Worm (Caenorhabditis elegans) whole organism, mixed stage, embryonic: ENCODE data around the gene C09F12.2.

Experiments
- M03D4.4 ChIP-seq: sonication (generic microtip); optimal IDR thresholded peaks from 2 replicates; lab custom pipeline; 2017; ENCODE audit warnings: mild to moderate bottlenecking, missing genetic modification characterization, missing compliant biosample characterization
- blmp-1 ChIP-seq: fragments of 150-350 bp; optimal IDR thresholded peaks from 2 replicates; lab custom pipeline; 2014; ENCODE audit warnings: missing biosample characterization, missing genetic modification characterization
- ceh-39 ChIP-seq: fragments of 150-350 bp; optimal IDR thresholded peaks from 2 replicates; lab custom pipeline; 2014; ENCODE audit warnings: missing biosample characterization, missing genetic modification characterization
- ceh-43 ChIP-seq: fragments of 200-800 bp; sonication (Bioruptor generic); optimal IDR thresholded peaks from 2 replicates; lab custom pipeline; 2018; ENCODE audit warnings: mild to moderate bottlenecking, missing genetic modification characterization, moderate library complexity, missing compliant biosample characterization
- ceh-83 ChIP-seq: fragments of 200-800 bp; sonication (Bioruptor generic); optimal IDR thresholded peaks from 2 replicates; lab custom pipeline; 2018; ENCODE audit warnings: mild to moderate bottlenecking, missing genetic modification characterization, missing compliant biosample characterization
- ces-1 ChIP-seq: fragments of 150-350 bp; optimal IDR thresholded peaks from 2 replicates; lab custom pipeline; 2014; ENCODE audit warnings: missing biosample characterization, missing genetic modification reagents, missing genetic modification characterization
- cnd-1 ChIP-seq: fragments of 200-800 bp; sonication (Bioruptor generic); optimal IDR thresholded peaks from 2 replicates; lab custom pipeline; 2018; ENCODE audit warnings: mild to moderate bottlenecking, missing genetic modification characterization, missing compliant biosample characterization
- drap-1 ChIP-seq: fragments of 200-800 bp; sonication (Bioruptor generic); optimal IDR thresholded peaks from 3 replicates; lab custom pipeline; 2018; ENCODE audit warnings: mild to moderate bottlenecking, missing genetic modification characterization, missing compliant biosample characterization
- elt-1 ChIP-seq: sonication (generic microtip); optimal IDR thresholded peaks from 2 replicates; lab custom pipeline; 2017; ENCODE audit warnings: missing genetic modification characterization, mild to moderate bottlenecking, missing compliant biosample characterization, antibody characterized with exemption, moderate library complexity, borderline replicate concordance; ENCODE audit not compliant: insufficient read depth
- elt-3 ChIP-seq: fragments of 150-350 bp; optimal IDR thresholded peaks from 2 replicates; lab custom pipeline; 2014; ENCODE audit warnings: missing biosample characterization, missing genetic modification characterization
- ham-2 ChIP-seq: fragments of 200-800 bp; sonication (Bioruptor generic); optimal IDR thresholded peaks from 2 replicates; lab custom pipeline; 2018; ENCODE audit warnings: mild to moderate bottlenecking, missing genetic modification characterization, missing compliant biosample characterization
- hlh-1 ChIP-seq: fragments of 150-350 bp; optimal IDR thresholded peaks from 2 replicates; lab custom pipeline; 2014; ENCODE audit warnings: missing biosample characterization, missing genetic modification reagents, missing genetic modification characterization
- lin-13 ChIP-seq: fragments of 150-350 bp; optimal IDR thresholded peaks from 2 replicates; lab custom pipeline; 2014; ENCODE audit warnings: missing biosample characterization, missing genetic modification characterization
- lin-32 ChIP-seq: fragments of 200-800 bp; sonication (Bioruptor generic); optimal IDR thresholded peaks from 2 replicates; lab custom pipeline; 2018; ENCODE audit warnings: mild to moderate bottlenecking, missing genetic modification characterization, missing compliant biosample characterization
- lsy-2 ChIP-seq: fragments of 150-350 bp; optimal IDR thresholded peaks from 2 replicates; lab custom pipeline; 2014; ENCODE audit warnings: missing biosample characterization, missing genetic modification characterization
- mab-5 ChIP-seq: fragments of 150-350 bp; optimal IDR thresholded peaks from 2 replicates; lab custom pipeline; 2014; ENCODE audit warnings: missing biosample characterization, missing genetic modification characterization
- mls-2 ChIP-seq: sonication (generic microtip); optimal IDR thresholded peaks from 2 replicates; lab custom pipeline; 2016; ENCODE audit warnings: mild to moderate bottlenecking, missing genetic modification characterization, moderate library complexity, missing compliant biosample characterization
- nhr-12 ChIP-seq: fragments of 150-350 bp; optimal IDR thresholded peaks from 2 replicates; lab custom pipeline; 2014; ENCODE audit warnings: missing biosample characterization, missing genetic modification characterization
- nhr-2 ChIP-seq: fragments of 150-350 bp; optimal IDR thresholded peaks from 2 replicates; lab custom pipeline; 2014; ENCODE audit warnings: missing biosample characterization, missing genetic modification characterization
- nhr-28 ChIP-seq: fragments of 150-350 bp; optimal IDR thresholded peaks from 2 replicates; lab custom pipeline; 2014; ENCODE audit warnings: missing biosample characterization, missing genetic modification characterization
- nhr-76 ChIP-seq: sonication (generic microtip); optimal IDR thresholded peaks from 2 replicates; lab custom pipeline; 2017; ENCODE audit warnings: missing biosample characterization, missing genetic modification characterization
- sem-2 ChIP-seq: fragments of 200-800 bp; sonication (Bioruptor generic); optimal IDR thresholded peaks from 2 replicates; lab custom pipeline; 2018; ENCODE audit warnings: mild to moderate bottlenecking, missing genetic modification characterization, missing compliant biosample characterization
- snpc-4 ChIP-seq: fragments of 150-350 bp; optimal IDR thresholded peaks from 2 replicates; lab custom pipeline; 2014; ENCODE audit warnings: missing biosample characterization, missing genetic modification characterization
- sptf-1 ChIP-seq: sonication (generic microtip); optimal IDR thresholded peaks from 2 replicates; lab custom pipeline; 2017; ENCODE audit warnings: mild to moderate bottlenecking, missing genetic modification characterization, moderate library complexity, missing compliant biosample characterization
- tbx-8 ChIP-seq: fragments of 200-800 bp; sonication (Bioruptor generic); optimal IDR thresholded peaks from 2 replicates; lab custom pipeline; 2018; ENCODE audit warnings: mild to moderate bottlenecking, missing genetic modification characterization, moderate library complexity, missing compliant biosample characterization
- unc-120 ChIP-seq: sonication (generic microtip); optimal IDR thresholded peaks from 2 replicates; lab custom pipeline; 2017; ENCODE audit warnings: missing genetic modification characterization, missing compliant biosample characterization; ENCODE audit not compliant: poor library complexity, severe bottlenecking
- unc-39 ChIP-seq: fragments of 150-350 bp; optimal IDR thresholded peaks from 2 replicates; lab custom pipeline; 2014; ENCODE audit warnings: missing biosample characterization, missing genetic modification characterization
- unc-62 ChIP-seq: fragments of 150-350 bp; optimal IDR thresholded peaks from 2 replicates; lab custom pipeline; 2014; ENCODE audit warnings: missing biosample characterization, missing genetic modification reagents, missing genetic modification characterization
- zip-8 ChIP-seq: fragments of 150-350 bp; optimal IDR thresholded peaks from 2 replicates; lab custom pipeline; 2014; ENCODE audit warnings: missing biosample characterization, missing genetic modification characterization
- ztf-11 ChIP-seq: fragments of 150-350 bp; optimal IDR thresholded peaks from 2 replicates; lab custom pipeline; 2014; ENCODE audit warnings: missing biosample characterization, missing genetic modification characterization

C09F12.2 gene

DNA sequence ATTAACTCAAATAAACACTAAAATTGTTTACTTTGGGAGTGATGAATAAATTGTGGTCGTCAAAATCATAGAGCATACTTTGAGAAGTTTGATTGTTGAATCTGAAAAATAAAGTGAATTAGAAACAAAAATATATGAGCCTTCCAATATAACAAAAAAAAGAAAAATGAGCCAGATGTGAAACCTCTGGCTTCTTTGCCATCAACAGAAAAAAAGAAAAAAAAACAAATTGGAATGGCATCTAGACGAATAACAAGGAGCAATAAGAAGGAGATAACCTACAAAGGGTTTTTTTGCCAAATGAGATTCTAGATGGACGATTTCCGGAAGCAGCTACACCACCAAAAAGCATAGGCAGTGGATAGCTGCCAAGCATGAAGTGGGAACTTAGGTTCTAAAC, 43.1 kb upstream of the C09F12.2 start, which contains the start of gene F58A3.4:
Gene F58A3.4 (minus strand): TSS at position 101 of the 400 bp plus-strand sequence.
- TF ChIP-seq elt-1 (tag; lab: Kevin White, UChicago), result no peak
- TF ChIP-seq elt-3, result no peak
- TF ChIP-seq zip-8, result no peak
- no peak for TF ChIP-seq M03D4.4 (tag; lab: Kevin White, UChicago)
- TF ChIP-seq mls-2 (tag; lab: Kevin White, UChicago), result no peak
- no peak for TF ChIP-seq lin-32
- TF ChIP-seq unc-120 (tag; lab: Kevin White, UChicago), result no peak
- TF ChIP-seq nhr-12 (tag; lab: Kevin White, UChicago), result no peak
- no peak for TF ChIP-seq ceh-39 (tag; lab: Kevin White, UChicago)
- TF ChIP-seq nhr-2 (tag; lab: Kevin White, UChicago), result no peak
- TF ChIP-seq lsy-2 (tag; lab: Kevin White, UChicago), result no peak

DNA sequence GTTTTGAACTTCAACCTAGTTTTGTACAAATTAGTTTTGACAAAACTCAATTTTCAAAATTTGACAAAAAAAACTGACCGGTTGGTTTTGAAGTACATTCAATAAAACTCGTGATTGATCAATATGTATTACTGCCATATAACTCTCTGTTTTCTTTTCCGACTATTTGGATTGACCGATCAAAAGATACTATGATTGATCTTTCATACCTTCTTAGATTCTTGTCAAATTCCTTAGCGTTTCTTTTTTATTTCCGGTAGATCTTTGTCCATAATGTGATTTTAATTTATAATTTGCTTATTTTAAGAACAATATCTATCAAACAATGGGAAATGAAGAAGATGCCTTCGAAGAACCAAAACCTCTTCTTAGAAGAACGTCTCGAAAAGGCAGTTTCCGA, 41.4 kb upstream of the C09F12.2 start, which contains the start of gene F58A3.3:
Gene F58A3.3 (plus strand): TSS at position 301 of the 400 bp plus-strand sequence.
- no peak for TF ChIP-seq unc-62
- no peak for TF ChIP-seq sptf-1
- no peak for TF ChIP-seq unc-39 (tag; lab: Kevin White, UChicago)
- no peak for TF ChIP-seq ham-2 (GFP tag; lab: Kevin White, UChicago)
- no peak for TF ChIP-seq drap-1

DNA sequence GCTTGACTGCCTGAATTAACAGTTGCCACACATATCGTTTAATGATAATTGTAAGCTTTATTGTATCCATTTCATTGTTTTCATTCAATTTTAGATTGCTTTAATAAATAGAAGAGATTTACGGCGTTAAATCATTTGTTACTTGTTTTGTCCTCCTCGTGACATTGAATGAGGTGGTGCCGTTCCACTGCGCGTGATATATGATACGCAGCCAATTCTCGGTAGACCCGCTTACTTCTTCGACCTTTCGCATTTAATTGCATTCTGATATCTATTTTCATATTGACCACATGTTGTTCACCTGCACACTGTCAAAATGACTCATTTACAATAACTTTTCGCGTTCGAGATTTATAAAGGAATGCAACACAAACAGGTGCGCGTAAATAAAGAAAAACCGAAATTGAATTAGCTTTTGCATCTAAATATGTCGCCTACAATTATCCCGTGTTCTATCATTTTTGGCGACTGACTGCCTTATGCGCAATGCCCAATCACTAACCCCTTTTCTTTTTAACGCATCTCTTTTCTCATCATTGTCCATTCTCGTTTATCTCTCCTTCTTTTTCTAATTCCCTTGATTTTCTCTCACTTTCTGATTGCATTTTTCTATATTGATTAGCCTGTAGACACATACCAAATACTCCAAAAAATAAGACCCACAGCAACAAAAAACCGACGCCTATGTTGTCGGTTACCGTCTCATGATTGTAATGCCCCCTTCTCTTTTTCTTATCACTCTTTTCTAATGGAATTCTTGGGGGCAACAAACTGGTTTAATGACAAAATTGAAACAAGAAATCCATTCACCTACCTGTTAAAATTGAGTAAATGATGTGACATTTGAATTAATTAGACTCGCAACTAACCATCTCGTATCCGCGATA, 39.1 kb upstream of the C09F12.2 start:
- TF ChIP-seq sptf-1 (no peak), tbx-8 (GFP tag; lab: Kevin White, UChicago) (no peak), nhr-28 (tag; lab: Kevin White, UChicago) (no peak), drap-1 (no peak), ceh-43 (GFP tag; lab: Kevin White, UChicago) (no peak), ztf-11 (tag; lab: Kevin White, UChicago) (no peak)

DNA sequence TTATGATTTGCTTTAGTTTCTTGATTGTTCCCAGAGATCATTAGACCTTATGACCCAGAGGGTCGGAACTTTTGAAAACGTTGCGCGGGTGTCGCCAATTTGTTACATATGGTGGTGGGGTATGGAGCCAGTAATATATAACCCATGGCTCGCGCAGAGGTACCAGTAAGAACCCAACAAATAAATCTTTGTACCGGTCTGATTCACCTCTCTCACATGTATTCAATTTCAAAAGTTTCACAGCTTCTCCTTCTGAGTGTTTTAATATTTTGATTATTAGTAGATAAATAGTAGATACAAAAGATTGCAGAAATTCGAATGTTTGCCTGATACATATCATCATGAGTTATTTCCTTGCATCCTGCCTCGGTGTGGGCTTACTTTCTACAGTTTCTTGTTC, 37.6 kb upstream of the C09F12.2 start, which contains the start of gene egl-15:
Gene egl-15 (plus strand): TSS at position 301 of the 400 bp plus-strand sequence.
- TF ChIP-seq sem-2 (GFP tag; lab: Kevin White, UChicago), result no peak
- TF ChIP-seq ceh-83 (GFP tag; lab: Kevin White, UChicago), result no peak
- TF ChIP-seq blmp-1, result no peak
- no peak for TF ChIP-seq snpc-4 (tag; lab: Kevin White, UChicago)
- TF ChIP-seq hlh-1, result no peak
- TF ChIP-seq nhr-12 (tag; lab: Kevin White, UChicago), result no peak
- no peak for TF ChIP-seq nhr-28 (tag; lab: Kevin White, UChicago)

DNA sequence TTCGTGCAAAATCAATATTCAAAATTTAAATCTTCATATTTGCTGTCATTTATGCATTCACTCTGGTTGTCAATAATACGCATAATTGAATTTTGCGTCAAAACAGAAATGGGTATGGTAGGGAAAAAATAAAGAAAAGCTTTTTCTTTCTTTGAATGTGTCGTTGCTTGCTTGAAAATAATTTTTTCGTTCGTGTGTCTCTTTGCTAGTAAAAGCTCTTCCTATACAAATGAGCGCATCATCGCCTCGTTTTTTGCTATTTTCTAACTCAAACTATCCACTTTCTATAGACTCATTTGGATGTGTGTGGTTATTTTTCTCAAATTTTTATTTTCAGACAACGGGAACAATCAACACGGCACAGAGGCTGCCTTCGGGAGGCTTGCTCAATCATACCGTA, 25.1 kb upstream of the C09F12.2 start, which contains the start of gene ldb-1:
Gene ldb-1 (plus strand): TSS at position 301 of the 400 bp plus-strand sequence.
- TF ChIP-seq snpc-4 (tag; lab: Kevin White, UChicago) (no peak), lin-32 (no peak), ceh-43 (GFP tag; lab: Kevin White, UChicago) (no peak), tbx-8 (GFP tag; lab: Kevin White, UChicago) (no peak), nhr-76 (tag; lab: Kevin White, UChicago) (no peak), lin-13 (tag; lab: Kevin White, UChicago) (no peak), sptf-1 (no peak), unc-120 (tag; lab: Kevin White, UChicago) (no peak), nhr-12 (tag; lab: Kevin White, UChicago) (no peak), nhr-28 (tag; lab: Kevin White, UChicago) (no peak), M03D4.4 (tag; lab: Kevin White, UChicago) (no peak), blmp-1 (no peak), cnd-1 (tag; lab: Kevin White, UChicago) (no peak), ces-1 (no peak), mls-2 (tag; lab: Kevin White, UChicago) (no peak), ztf-11 (tag; lab: Kevin White, UChicago) (no peak), mab-5 (tag; lab: Kevin White, UChicago) (no peak), hlh-1 (no peak)
- TF ChIP-seq, all 35 proteins: peak for 0
